Fruit fly (Drosophila melanogaster) whole organism, prepupa: Measurements from ENCODE around the gene CG33109.

Experiments
- CG10669 ChIP-seq: fragments of 200-800 bp; sonication (Bioruptor generic); optimal IDR thresholded peaks from 3 replicates; lab custom pipeline; 2018; ENCODE audit warnings: missing biosample characterization, mild to moderate bottlenecking, missing genetic modification characterization, moderate library complexity
- CG11762 ChIP-seq: fragments of 200-800 bp; sonication (Bioruptor generic); optimal IDR thresholded peaks from 3 replicates; lab custom pipeline; 2016; ENCODE audit warnings: missing biosample characterization, missing genetic modification characterization; ENCODE audit not compliant: insufficient read depth
- CG11902 ChIP-seq: fragments of 200-800 bp; sonication (Bioruptor generic); optimal IDR thresholded peaks from 3 replicates; lab custom pipeline; 2016; ENCODE audit warnings: missing biosample characterization, missing genetic modification characterization
- CG1621 ChIP-seq: fragments of 200-800 bp; sonication (Bioruptor generic); optimal IDR thresholded peaks from 3 replicates; lab custom pipeline; 2018; ENCODE audit warnings: missing biosample characterization, mild to moderate bottlenecking, missing genetic modification characterization
- CG16779 ChIP-seq: fragments of 200-800 bp; sonication (Bioruptor generic); optimal IDR thresholded peaks from 3 replicates; lab custom pipeline; 2017; ENCODE audit warnings: missing biosample characterization, mild to moderate bottlenecking, missing genetic modification characterization
- CG31627 ChIP-seq: fragments of 200-800 bp; sonication (Bioruptor generic); optimal IDR thresholded peaks from 3 replicates; lab custom pipeline; 2016; ENCODE audit warnings: missing biosample characterization, missing genetic modification characterization
- CG32006 ChIP-seq: fragments of 200-800 bp; sonication (Bioruptor generic); optimal IDR thresholded peaks from 3 replicates; lab custom pipeline; 2017; ENCODE audit warnings: missing biosample characterization, mild to moderate bottlenecking, missing genetic modification characterization
- CG34406 ChIP-seq: fragments of 200-800 bp; sonication (Bioruptor generic); optimal IDR thresholded peaks from 3 replicates; lab custom pipeline; 2016; ENCODE audit warnings: missing biosample characterization, missing genetic modification characterization
- CG3919 ChIP-seq: fragments of 200-800 bp; sonication (Bioruptor generic); optimal IDR thresholded peaks from 3 replicates; lab custom pipeline; 2016; ENCODE audit warnings: missing biosample characterization, missing genetic modification characterization
- CG4318 ChIP-seq: fragments of 200-800 bp; sonication (Bioruptor generic); optimal IDR thresholded peaks from 3 replicates; lab custom pipeline; 2017; ENCODE audit warnings: missing biosample characterization, mild to moderate bottlenecking, missing genetic modification characterization
- CG6163 ChIP-seq: fragments of 200-800 bp; sonication (Bioruptor generic); IDR thresholded peaks from 3 replicates; pipeline ENCODE4 v1.3.6; 2022; ENCODE audit warnings: missing biosample characterization, missing genetic modification characterization
- CG6792 ChIP-seq: fragments of 200-800 bp; sonication (Bioruptor generic); optimal IDR thresholded peaks from 3 replicates; lab custom pipeline; 2016; ENCODE audit warnings: missing biosample characterization, missing genetic modification characterization
- CG7368 ChIP-seq: fragments of 200-800 bp; sonication (Bioruptor generic); optimal IDR thresholded peaks from 3 replicates; lab custom pipeline; 2016; ENCODE audit warnings: missing biosample characterization, missing genetic modification characterization
- CG8632 ChIP-seq: fragments of 200-800 bp; sonication (Bioruptor generic); optimal IDR thresholded peaks from 3 replicates; lab custom pipeline; 2016; ENCODE audit warnings: missing biosample characterization, missing genetic modification characterization
- CG9139 ChIP-seq: fragments of 200-800 bp; sonication (Bioruptor generic); optimal IDR thresholded peaks from 3 replicates; lab custom pipeline; 2017; ENCODE audit warnings: missing biosample characterization, mild to moderate bottlenecking, missing genetic modification characterization
- Eip75B ChIP-seq: fragments of 200-800 bp; sonication (Bioruptor generic); optimal IDR thresholded peaks from 3 replicates; lab custom pipeline; 2016; ENCODE audit warnings: missing biosample characterization, missing genetic modification characterization
- Eip78C ChIP-seq: fragments of 200-800 bp; sonication (Bioruptor generic); peaks from one replicate; lab custom pipeline; 2016; ENCODE audit warnings: missing biosample characterization, missing genetic modification characterization
- Gug ChIP-seq: fragments of 200-800 bp; sonication (Bioruptor generic); IDR thresholded peaks from 2 replicates; pipeline ENCODE4 v1.3.6; 2022; ENCODE audit warnings: missing biosample characterization, missing genetic modification characterization
- Hr38 ChIP-seq: sonication (Bioruptor generic); optimal IDR thresholded peaks from 2 replicates; lab custom pipeline; 2016; ENCODE audit warnings: missing biosample characterization, missing genetic modification characterization
- Hr39 ChIP-seq: fragments of 200-800 bp; sonication (Bioruptor generic); optimal IDR thresholded peaks from 2 replicates; lab custom pipeline; 2016; ENCODE audit warnings: missing biosample characterization, missing genetic modification characterization
- Hr4 ChIP-seq: fragments of 200-800 bp; sonication (Bioruptor generic); optimal IDR thresholded peaks from 3 replicates; lab custom pipeline; 2016; ENCODE audit warnings: missing biosample characterization, missing genetic modification characterization
- Lpt ChIP-seq: fragments of 200-800 bp; sonication (Bioruptor generic); optimal IDR thresholded peaks from 3 replicates; lab custom pipeline; 2016; ENCODE audit warnings: missing biosample characterization, missing genetic modification characterization
- Met ChIP-seq: fragments of 200-800 bp; sonication (Bioruptor generic); optimal IDR thresholded peaks from 3 replicates; lab custom pipeline; 2016; ENCODE audit warnings: missing biosample characterization, missing genetic modification characterization
- OdsH ChIP-seq: fragments of 200-800 bp; sonication (Bioruptor generic); optimal IDR thresholded peaks from 3 replicates; lab custom pipeline; 2016; ENCODE audit warnings: missing biosample characterization, missing genetic modification characterization
- Smox ChIP-seq: fragments of 200-800 bp; sonication (Bioruptor generic); optimal IDR thresholded peaks from 3 replicates; lab custom pipeline; 2016; ENCODE audit warnings: missing biosample characterization, missing genetic modification characterization
- Sox14 ChIP-seq: fragments of 200-800 bp; sonication (Bioruptor generic); optimal IDR thresholded peaks from 3 replicates; lab custom pipeline; 2016; ENCODE audit warnings: missing biosample characterization, missing genetic modification characterization
- Sox15 ChIP-seq: fragments of 200-800 bp; sonication (Bioruptor generic); optimal IDR thresholded peaks from 3 replicates; lab custom pipeline; 2016; ENCODE audit warnings: missing biosample characterization, missing genetic modification characterization
- achi ChIP-seq: fragments of 200-800 bp; sonication (Bioruptor generic); optimal IDR thresholded peaks from 3 replicates; lab custom pipeline; 2016; ENCODE audit warnings: missing biosample characterization, missing genetic modification characterization
- acj6 ChIP-seq: fragments of 200-800 bp; sonication (Bioruptor generic); optimal IDR thresholded peaks from 3 replicates; lab custom pipeline; 2016; ENCODE audit warnings: missing biosample characterization, missing genetic modification characterization
- dsx ChIP-seq: fragments of 200-800 bp; optimal IDR thresholded peaks from 3 replicates; lab custom pipeline; 2019; ENCODE audit warnings: missing biosample characterization, mild to moderate bottlenecking, missing genetic modification characterization, moderate library complexity; ENCODE audit not compliant: poor library complexity, severe bottlenecking
- eg ChIP-seq: fragments of 200-800 bp; sonication (Bioruptor generic); IDR thresholded peaks from 3 replicates; pipeline ENCODE4 v1.3.6; 2022; ENCODE audit warnings: missing biosample characterization, missing genetic modification characterization
- esn ChIP-seq: fragments of 200-800 bp; sonication (Bioruptor generic); optimal IDR thresholded peaks from 2 replicates; lab custom pipeline; 2016; ENCODE audit warnings: missing biosample characterization, mild to moderate bottlenecking, missing genetic modification characterization, moderate library complexity
- fd59A ChIP-seq: fragments of 200-800 bp; sonication (Bioruptor generic); optimal IDR thresholded peaks from 2 replicates; lab custom pipeline; 2017; ENCODE audit warnings: missing biosample characterization, mild to moderate bottlenecking, missing genetic modification characterization, missing genetic modification reagents
- fkh ChIP-seq: fragments of 200-800 bp; sonication (Bioruptor generic); optimal IDR thresholded peaks from 3 replicates; lab custom pipeline; 2017; ENCODE audit warnings: missing biosample characterization, mild to moderate bottlenecking, missing genetic modification characterization, moderate library complexity
- lz ChIP-seq: fragments of 200-800 bp; sonication (Bioruptor generic); optimal IDR thresholded peaks from 3 replicates; lab custom pipeline; 2016; ENCODE audit warnings: missing biosample characterization, missing genetic modification characterization
- net ChIP-seq: fragments of 200-800 bp; sonication (Bioruptor generic); optimal IDR thresholded peaks from 3 replicates; lab custom pipeline; 2016; ENCODE audit warnings: missing biosample characterization, missing genetic modification characterization
- pdm3 ChIP-seq: fragments of 200-800 bp; sonication (Bioruptor generic); optimal IDR thresholded peaks from 3 replicates; lab custom pipeline; 2016; ENCODE audit warnings: missing biosample characterization, missing genetic modification characterization
- salr ChIP-seq, 2 experiments: fragments of 200-800 bp; sonication (Bioruptor generic); optimal IDR thresholded peaks; 3 replicates each; lab custom pipeline; 2016 to 2018; ENCODE audit warnings: missing biosample characterization in 2 of 2, missing genetic modification characterization in 2 of 2, mild to moderate bottlenecking in 1 of 2
- ss ChIP-seq, 2 experiments: fragments of 200-800 bp; sonication (Bioruptor generic); optimal IDR thresholded peaks; 2 replicates in 1 of 2; 3 replicates in 1 of 2; lab custom pipeline; 2017 to 2018; ENCODE audit warnings: mild to moderate bottlenecking in 2 of 2, missing biosample characterization in 2 of 2, missing genetic modification characterization in 2 of 2, moderate library complexity in 1 of 2
- svp ChIP-seq: fragments of 200-800 bp; sonication (Bioruptor generic); peaks from one replicate; lab custom pipeline; 2016; ENCODE audit warnings: missing biosample characterization, missing genetic modification characterization
- topi ChIP-seq: fragments of 200-800 bp; sonication (Bioruptor generic); optimal IDR thresholded peaks from 3 replicates; lab custom pipeline; 2016; ENCODE audit warnings: missing biosample characterization, missing genetic modification characterization
- vri ChIP-seq: fragments of 200-800 bp; sonication (Bioruptor generic); optimal IDR thresholded peaks from 3 replicates; lab custom pipeline; 2016; ENCODE audit warnings: missing biosample characterization, mild to moderate bottlenecking, missing genetic modification characterization

CG33109 gene

dm6 chr3R:14229045-14229444, 7.7 kb upstream of the CG33109 start, which contains the start of gene CG9624:
Gene CG9624, minus strand, starts transcription at chr3R:14229145.
- TF ChIP-seq fkh, result no peak
- TF ChIP-seq OdsH (GFP tag; lab: Kevin White, UChicago), result no peak
- no peak for TF ChIP-seq Met (GFP tag; lab: Kevin White, UChicago)
- TF ChIP-seq acj6 (GFP tag; lab: Kevin White, UChicago), result no peak
- no peak for TF ChIP-seq Hr39
- no peak for TF ChIP-seq achi (GFP tag; lab: Kevin White, UChicago)
- no peak for TF ChIP-seq salr (GFP tag; optimal IDR thresholded peaks at IDR 0.05; lab: Kevin White, UChicago)
- TF ChIP-seq Lpt (GFP tag; lab: Kevin White, UChicago), result no peak
- TF ChIP-seq eg (GFP tag; lab: Robert Waterston, UW), result no peak
- TF ChIP-seq CG16779 (tag; lab: Kevin White, UChicago), result no peak
- TF ChIP-seq svp (GFP tag; lab: Kevin White, UChicago), result no peak
- no peak for TF ChIP-seq net (GFP tag; lab: Kevin White, UChicago)
- no peak for TF ChIP-seq CG1621 (tag; lab: Kevin White, UChicago)
- no peak for TF ChIP-seq CG9139 (GFP tag; lab: Kevin White, UChicago)
- no peak for TF ChIP-seq CG10669 (GFP tag; lab: Kevin White, UChicago)
- no peak for TF ChIP-seq ss (GFP tag; optimal IDR thresholded peaks at IDR 0.05; lab: Kevin White, UChicago)
- TF ChIP-seq Eip75B (GFP tag; lab: Kevin White, UChicago), result no peak
- TF ChIP-seq Hr38 (GFP tag; lab: Kevin White, UChicago), result no peak
- TF ChIP-seq esn (GFP tag; lab: Kevin White, UChicago), result no peak
- no peak for TF ChIP-seq Eip78C (GFP tag; lab: Kevin White, UChicago)

- no peak for TF ChIP-seq CG9139 (GFP tag; lab: Kevin White, UChicago)
- TF ChIP-seq OdsH (GFP tag; lab: Kevin White, UChicago), result no peak
- no peak for TF ChIP-seq Sox14 (GFP tag; lab: Kevin White, UChicago)
- no peak for TF ChIP-seq topi
- no peak for TF ChIP-seq Smox (GFP tag; lab: Kevin White, UChicago)
- no peak for TF ChIP-seq Hr4 (GFP tag; lab: Kevin White, UChicago)
- TF ChIP-seq dsx (GFP tag; lab: Kevin White, UChicago), result no peak
- no peak for TF ChIP-seq CG6163 (GFP tag; lab: Robert Waterston, UW)
- TF ChIP-seq pdm3 (GFP tag; lab: Kevin White, UChicago), result no peak
- no peak for TF ChIP-seq Gug
- TF ChIP-seq Eip75B (GFP tag; lab: Kevin White, UChicago), result no peak
- TF ChIP-seq Hr39, result no peak
These were observed 5.3 kb upstream of the CG33109 start, which contains the start of gene CG9631 for dm6 chr3R:14226662-14227061. Gene CG9631, minus strand, starts transcription at chr3R:14226762.

- 0 out of 3 replicates have a peak, but pooled peaks have one; percentile 27 for TF ChIP-seq eg (GFP tag; lab: Robert Waterston, UW)
- TF ChIP-seq CG10669 (GFP tag; lab: Kevin White, UChicago), result peak; percentile 19
- TF ChIP-seq CG8632 (GFP tag; lab: Kevin White, UChicago), result no peak
- no peak for TF ChIP-seq CG4318 (GFP tag; lab: Kevin White, UChicago)
- peak; percentile 64 for TF ChIP-seq Eip78C (GFP tag; lab: Kevin White, UChicago)
- peak; percentile 5 for TF ChIP-seq achi (GFP tag; lab: Kevin White, UChicago)
- TF ChIP-seq CG6792 (GFP tag; lab: Kevin White, UChicago), result no peak
- peak; percentile 21 for TF ChIP-seq CG32006 (GFP tag; lab: Kevin White, UChicago)
- peak; percentile 10 for TF ChIP-seq Hr4 (GFP tag; lab: Kevin White, UChicago)
- TF ChIP-seq Sox15 (GFP tag; lab: Kevin White, UChicago), result no peak
- no peak for TF ChIP-seq CG11902 (GFP tag; lab: Kevin White, UChicago)
- peak; percentile 14 for TF ChIP-seq Sox14 (GFP tag; lab: Kevin White, UChicago)
These were observed 2.8 kb upstream of the CG33109 start, which contains the start of gene Sp212 for dm6 chr3R:14224105-14224574. Gene Sp212, minus strand, starts transcription at chr3R:14224155.

dm6 chr3R:14220105-14220504, 1.3 kb downstream of the CG33109 start, which contains the start of gene CG31326:
Gene CG31326, minus strand, starts transcription at chr3R:14220205.
- TF ChIP-seq CG11762 (GFP tag; lab: Kevin White, UChicago) (no peak), CG7368 (GFP tag; lab: Kevin White, UChicago) (no peak), Smox (GFP tag; lab: Kevin White, UChicago) (no peak), salr (GFP tag; optimal IDR thresholded peaks at IDR 0.05; lab: Kevin White, UChicago) (no peak), dsx (GFP tag; lab: Kevin White, UChicago) (no peak), CG34406 (GFP tag; lab: Kevin White, UChicago) (no peak), Eip75B (GFP tag; lab: Kevin White, UChicago) (no peak), vri (GFP tag; lab: Kevin White, UChicago) (no peak), achi (GFP tag; lab: Kevin White, UChicago) (no peak), fkh (no peak), CG3919 (GFP tag; lab: Kevin White, UChicago) (no peak), Sox15 (GFP tag; lab: Kevin White, UChicago) (no peak), CG6792 (GFP tag; lab: Kevin White, UChicago) (no peak), Gug (no peak), lz (GFP tag; lab: Kevin White, UChicago) (no peak), fd59A (GFP tag; lab: Kevin White, UChicago) (no peak), esn (GFP tag; lab: Kevin White, UChicago) (no peak), Met (GFP tag; lab: Kevin White, UChicago) (no peak), CG31627 (GFP tag; lab: Kevin White, UChicago) (no peak), CG11902 (GFP tag; lab: Kevin White, UChicago) (no peak)
